Fruit fly (Drosophila melanogaster) whole organism, embryonic: Measurements from ENCODE around the gene CG13138.

Experiments used
- Ada2b ChIP-seq: fragments of 200-800 bp; sonication (Bioruptor generic); IDR thresholded peaks from 2 replicates; pipeline ENCODE4 v1.3.6; 2022; ENCODE audit warnings: missing biosample characterization, missing genetic modification characterization
- B-H2 ChIP-seq: fragments of 200-800 bp; sonication (Bioruptor generic); optimal IDR thresholded peaks from 2 replicates; lab custom pipeline; 2018; ENCODE audit warnings: missing biosample characterization, mild to moderate bottlenecking, missing genetic modification characterization
- CG1024 ChIP-seq: fragments of 200-800 bp; sonication (Bioruptor generic); IDR thresholded peaks from 2 replicates; pipeline ENCODE4 v1.3.6; 2022; ENCODE audit warnings: missing biosample characterization, missing genetic modification characterization
- CG10267 ChIP-seq: fragments of 200-800 bp; sonication (Bioruptor generic); optimal IDR thresholded peaks from 2 replicates; lab custom pipeline; 2018; ENCODE audit warnings: missing biosample characterization, mild to moderate bottlenecking, missing genetic modification characterization, moderate library complexity
- CG11504 ChIP-seq: fragments of 200-800 bp; sonication (Bioruptor generic); optimal IDR thresholded peaks from 3 replicates; lab custom pipeline; 2019; ENCODE audit warnings: missing biosample characterization, mild to moderate bottlenecking, missing genetic modification characterization, moderate library complexity
- CG12236 ChIP-seq: fragments of 200-800 bp; sonication (Bioruptor generic); optimal IDR thresholded peaks from 2 replicates; lab custom pipeline; 2016; ENCODE audit warnings: missing biosample characterization, missing genetic modification characterization
- CG12744 ChIP-seq: fragments of 200-800 bp; sonication (Bioruptor generic); optimal IDR thresholded peaks from 2 replicates; lab custom pipeline; 2016; ENCODE audit warnings: missing biosample characterization, missing genetic modification characterization
- CG13296 ChIP-seq: fragments of 200-800 bp; sonication (Bioruptor generic); optimal IDR thresholded peaks from 3 replicates; lab custom pipeline; 2018; ENCODE audit warnings: missing biosample characterization, mild to moderate bottlenecking, missing genetic modification characterization
- CG13624 ChIP-seq: fragments of 200-800 bp; sonication (Bioruptor generic); optimal IDR thresholded peaks from 2 replicates; lab custom pipeline; 2016; ENCODE audit warnings: missing biosample characterization, missing genetic modification characterization
- CG13775 ChIP-seq: fragments of 200-800 bp; sonication (Bioruptor generic); optimal IDR thresholded peaks from 3 replicates; lab custom pipeline; 2017; ENCODE audit warnings: missing biosample characterization, mild to moderate bottlenecking, missing genetic modification characterization
- CG13894 ChIP-seq: fragments of 200-800 bp; sonication (Bioruptor generic); optimal IDR thresholded peaks from 3 replicates; lab custom pipeline; 2018; ENCODE audit warnings: missing biosample characterization, mild to moderate bottlenecking, missing genetic modification characterization, moderate library complexity
- CG14050 ChIP-seq: fragments of 200-800 bp; sonication (Bioruptor generic); IDR thresholded peaks from 3 replicates; pipeline ENCODE4 v1.3.6; 2022; ENCODE audit warnings: missing biosample characterization, missing genetic modification characterization
- CG15011 ChIP-seq: fragments of 200-800 bp; sonication (Bioruptor generic); optimal IDR thresholded peaks from 3 replicates; lab custom pipeline; 2018; ENCODE audit warnings: missing biosample characterization, mild to moderate bottlenecking, missing genetic modification characterization
- CG1603 ChIP-seq: fragments of 200-800 bp; sonication (Bioruptor generic); optimal IDR thresholded peaks from 2 replicates; lab custom pipeline; 2019; ENCODE audit warnings: missing biosample characterization, mild to moderate bottlenecking, missing genetic modification characterization, moderate library complexity
- CG17912 ChIP-seq: fragments of 200-800 bp; sonication (Bioruptor generic); optimal IDR thresholded peaks from 2 replicates; lab custom pipeline; 2018; ENCODE audit warnings: missing biosample characterization, mild to moderate bottlenecking, missing genetic modification characterization
- CG18764 ChIP-seq: fragments of 200-800 bp; sonication (Bioruptor generic); optimal IDR thresholded peaks from 3 replicates; lab custom pipeline; 2016; ENCODE audit warnings: missing biosample characterization, missing genetic modification characterization
- CG2712 ChIP-seq: fragments of 200-800 bp; optimal IDR thresholded peaks from 3 replicates; lab custom pipeline; 2019; ENCODE audit warnings: missing biosample characterization, mild to moderate bottlenecking, missing genetic modification characterization, moderate library complexity
- CG30403 ChIP-seq: fragments of 200-800 bp; sonication (Bioruptor generic); optimal IDR thresholded peaks from 3 replicates; lab custom pipeline; 2016; ENCODE audit warnings: missing biosample characterization, missing genetic modification characterization
- CG3838 ChIP-seq: fragments of 200-800 bp; sonication (Bioruptor generic); optimal IDR thresholded peaks from 3 replicates; lab custom pipeline; 2016; ENCODE audit warnings: missing biosample characterization, missing genetic modification characterization
- CG6765 ChIP-seq: fragments of 200-800 bp; sonication (Bioruptor generic); optimal IDR thresholded peaks from 3 replicates; lab custom pipeline; 2017; ENCODE audit warnings: missing biosample characterization, mild to moderate bottlenecking, missing genetic modification characterization
- CG6854 ChIP-seq: fragments of 200-800 bp; sonication (Bioruptor generic); optimal IDR thresholded peaks from 3 replicates; lab custom pipeline; 2017; ENCODE audit warnings: missing biosample characterization, mild to moderate bottlenecking, missing genetic modification characterization
- CG7786 ChIP-seq: fragments of 200-800 bp; sonication (Bioruptor generic); optimal IDR thresholded peaks from 2 replicates; lab custom pipeline; 2016; ENCODE audit warnings: missing biosample characterization, missing genetic modification characterization
- CHES-1-like ChIP-seq: fragments of 200-800 bp; sonication (Bioruptor generic); optimal IDR thresholded peaks from 2 replicates; lab custom pipeline; 2016; ENCODE audit warnings: missing biosample characterization, missing genetic modification characterization
- D19A ChIP-seq: fragments of 200-800 bp; optimal IDR thresholded peaks from 3 replicates; lab custom pipeline; 2019; ENCODE audit warnings: missing biosample characterization, mild to moderate bottlenecking, missing genetic modification characterization, moderate library complexity
- Dip3 ChIP-seq: fragments of 200-800 bp; sonication (Bioruptor generic); optimal IDR thresholded peaks from 3 replicates; lab custom pipeline; 2016; ENCODE audit warnings: missing biosample characterization, missing genetic modification characterization
- Doc3 ChIP-seq: fragments of 200-800 bp; sonication (Bioruptor generic); IDR thresholded peaks from 3 replicates; pipeline ENCODE4 v1.3.6; 2022; ENCODE audit warnings: missing biosample characterization, missing genetic modification characterization; ENCODE audit not compliant: partially characterized antibody
- H2.0 ChIP-seq: fragments of 200-800 bp; sonication (Bioruptor generic); IDR thresholded peaks from 2 replicates; pipeline ENCODE4 v1.3.6; 2022; ENCODE audit warnings: missing biosample characterization, missing genetic modification characterization
- HLH3B ChIP-seq: fragments of 200-800 bp; sonication (Bioruptor generic); IDR thresholded peaks from 2 replicates; pipeline ENCODE4 v1.3.6; 2022; ENCODE audit warnings: missing biosample characterization, missing genetic modification characterization
- HLHmδ ChIP-seq: fragments of 200-800 bp; sonication (Bioruptor generic); optimal IDR thresholded peaks from 2 replicates; lab custom pipeline; 2018; ENCODE audit warnings: missing biosample characterization, mild to moderate bottlenecking, missing genetic modification characterization, moderate library complexity
- Nf-YA ChIP-seq: fragments of 200-800 bp; sonication (Bioruptor generic); IDR thresholded peaks from 2 replicates; pipeline ENCODE4 v1.3.6; 2022; ENCODE audit warnings: missing biosample characterization, missing genetic modification characterization
- NfI ChIP-seq: fragments of 200-800 bp; sonication (Bioruptor generic); optimal IDR thresholded peaks from 3 replicates; lab custom pipeline; 2018; ENCODE audit warnings: missing biosample characterization, mild to moderate bottlenecking, missing genetic modification characterization, moderate library complexity
- cas ChIP-seq: fragments of 200-800 bp; sonication (Bioruptor generic); IDR thresholded peaks from 2 replicates; pipeline ENCODE4 v1.3.6; 2022; ENCODE audit warnings: missing biosample characterization, missing genetic modification characterization
- eve ChIP-seq, 2 experiments: fragments of >200 bp; optimal IDR thresholded peaks; 2 replicates each; lab custom pipeline; 2017; ENCODE audit warnings: missing biosample characterization in 2 of 2, missing genetic modification characterization in 2 of 2
- grau ChIP-seq: fragments of 200-800 bp; optimal IDR thresholded peaks from 3 replicates; lab custom pipeline; 2019; ENCODE audit warnings: missing biosample characterization, mild to moderate bottlenecking, missing genetic modification characterization, moderate library complexity
- her ChIP-seq: fragments of 200-800 bp; sonication (Bioruptor generic); optimal IDR thresholded peaks from 2 replicates; lab custom pipeline; 2016; ENCODE audit warnings: missing biosample characterization, missing genetic modification characterization
- onecut ChIP-seq: fragments of 200-800 bp; sonication (Bioruptor generic); IDR thresholded peaks from 2 replicates; pipeline ENCODE4 v1.3.6; 2022; ENCODE audit warnings: missing biosample characterization, missing genetic modification characterization
- pan ChIP-seq, 4 experiments: fragments of >200 bp in 3 of 4; fragments of 200-800 bp in 1 of 4; sonication (Bioruptor generic) in 1 of 4; optimal IDR thresholded peaks in 3 of 4; IDR thresholded peaks in 1 of 4; 2 replicates each; pipeline versions ENCODE4 v1.3.6 to Lab custom; 2017 to 2022; ENCODE audit warnings: missing biosample characterization in 2 of 4, missing genetic modification characterization in 2 of 4, mixed read lengths in 1 of 4
- pho ChIP-seq: fragments of 200-800 bp; sonication (Bioruptor generic); optimal IDR thresholded peaks from 2 replicates; lab custom pipeline; 2016; ENCODE audit warnings: missing biosample characterization, missing genetic modification characterization
- phol ChIP-seq: fragments of 200-800 bp; sonication (Bioruptor generic); optimal IDR thresholded peaks from 3 replicates; lab custom pipeline; 2018; ENCODE audit warnings: missing biosample characterization, mild to moderate bottlenecking, missing genetic modification characterization, moderate library complexity
- sc ChIP-seq, 3 experiments: fragments of >200 bp in 2 of 3; fragments of 200-800 bp in 1 of 3; sonication (Bioruptor generic) in 1 of 3; optimal IDR thresholded peaks; 2 replicates in 2 of 3; 3 replicates in 1 of 3; lab custom pipeline; 2017; ENCODE audit warnings: mild to moderate bottlenecking in 1 of 3, missing biosample characterization in 1 of 3, missing genetic modification characterization in 1 of 3, missing genetic modification reagents in 1 of 3
- schlank ChIP-seq: fragments of 200-800 bp; sonication (Bioruptor generic); optimal IDR thresholded peaks from 2 replicates; lab custom pipeline; 2018; ENCODE audit warnings: missing biosample characterization, mild to moderate bottlenecking, missing genetic modification characterization
- sd ChIP-seq: fragments of 200-800 bp; sonication (Bioruptor generic); optimal IDR thresholded peaks from 3 replicates; lab custom pipeline; 2018; ENCODE audit warnings: missing biosample characterization, mild to moderate bottlenecking, missing genetic modification characterization, moderate library complexity
- sr ChIP-seq: fragments of 200-800 bp; sonication (Bioruptor generic); IDR thresholded peaks from 3 replicates; pipeline ENCODE4 v1.3.6; 2022; ENCODE audit warnings: missing biosample characterization, missing genetic modification characterization
- tap ChIP-seq: fragments of 200-800 bp; optimal IDR thresholded peaks from 3 replicates; lab custom pipeline; 2019; ENCODE audit warnings: missing biosample characterization, mild to moderate bottlenecking, missing genetic modification characterization, moderate library complexity
- tin ChIP-seq: fragments of 200-800 bp; sonication (Bioruptor generic); optimal IDR thresholded peaks from 3 replicates; lab custom pipeline; 2016; ENCODE audit warnings: missing biosample characterization, missing genetic modification characterization
- tio ChIP-seq: fragments of 200-800 bp; sonication (Bioruptor generic); optimal IDR thresholded peaks from 2 replicates; lab custom pipeline; 2017; ENCODE audit warnings: missing biosample characterization, missing genetic modification characterization, inconsistent platforms
- toy ChIP-seq: fragments of 200-800 bp; sonication (Bioruptor generic); IDR thresholded peaks from 2 replicates; pipeline ENCODE4 v1.3.6; 2022; ENCODE audit warnings: missing biosample characterization, missing genetic modification characterization
- wdn ChIP-seq: fragments of 200-800 bp; sonication (Bioruptor generic); IDR thresholded peaks from 2 replicates; pipeline ENCODE4 v1.3.6; 2022; ENCODE audit warnings: missing biosample characterization, missing genetic modification characterization
- z ChIP-seq: fragments of 200-800 bp; sonication (Bioruptor generic); IDR thresholded peaks from 3 replicates; pipeline ENCODE4 v1.3.6; 2022; ENCODE audit warnings: missing biosample characterization, missing genetic modification characterization
- zfh1 ChIP-seq: fragments of 200-800 bp; sonication (Bioruptor generic); IDR thresholded peaks from 3 replicates; pipeline ENCODE4 v1.3.6; 2022; ENCODE audit warnings: missing biosample characterization, missing genetic modification characterization

Gene CG13138

dm6 chr2L:10299810-10300147 lies 2.0 kb downstream of the CG13138 start, which contains the start of gene CYLD (continued):
- TF ChIP-seq toy (no peak), tin (GFP tag; lab: Kevin White, UChicago) (peak; percentile 54), HLHmδ (GFP tag; lab: Kevin White, UChicago) (no peak), CHES-1-like (GFP tag; lab: Kevin White, UChicago) (peak; percentile 27), phol (tag; lab: Kevin White, UChicago) (peak; percentile 77), HLH3B (GFP tag; lab: Robert Waterston, UW) (peak; percentile 44; the same call in 1 of the 2 replicates), CG7786 (GFP tag; lab: Kevin White, UChicago) (no peak), CG30403 (peak; percentile 80), D19A (tag; lab: Kevin White, UChicago) (peak; percentile 68), CG13775 (GFP tag; lab: Kevin White, UChicago) (peak; percentile 63), CG6765 (peak; percentile 18), Doc3 (GFP tag; lab: Robert Waterston, UW) (no peak), CG18764 (GFP tag; lab: Kevin White, UChicago) (peak; percentile 42), her (GFP tag; lab: Kevin White, UChicago) (no peak), tio (GFP tag; lab: Kevin White, UChicago) (peak; percentile 56), NfI (GFP tag; lab: Kevin White, UChicago) (peak; percentile 47), pan (optimal IDR thresholded peaks at IDR 0.05; lab: Kevin White, UChicago) (no peak), pan (GFP tag; optimal IDR thresholded peaks at IDR 0.05 in 1 of 2, IDR thresholded peaks at IDR 0.05 in 1 of 2) (peak in 1 of 2 experiments; percentile 77), Nf-YA (GFP tag; lab: Robert Waterston, UW) (0 out of 2 replicates have a peak, but pooled peaks have one; percentile 35), CG12236 (GFP tag; lab: Kevin White, UChicago) (no peak), CG13894 (tag; lab: Kevin White, UChicago) (peak; percentile 58), onecut (GFP tag; lab: Robert Waterston, UW) (peak; percentile 59), CG12744 (GFP tag; lab: Kevin White, UChicago) (no peak), pho (peak; percentile 18), CG15011 (GFP tag; lab: Kevin White, UChicago) (peak; percentile 16), CG1024 (GFP tag; lab: Robert Waterston, UW) (peak; percentile 44; the same call in 1 of the 2 replicates), CG1603 (peak; percentile 76), schlank (tag; lab: Kevin White, UChicago) (no peak), sr (GFP tag; lab: Robert Waterston, UW) (no peak), sd (tag; lab: Kevin White, UChicago) (peak; percentile 65), CG11504 (tag; lab: Kevin White, UChicago) (peak; percentile 79), CG13624 (GFP tag; lab: Kevin White, UChicago) (peak; percentile 44), Ada2b (GFP tag; lab: Robert Waterston, UW) (peak; percentile 40; the same call in 1 of the 2 replicates), CG17912 (no peak), Dip3 (no peak), z (GFP tag; lab: Robert Waterston, UW) (no peak), grau (tag; lab: Kevin White, UChicago) (peak; percentile 78), cas (GFP tag; lab: Robert Waterston, UW) (no peak), wdn (GFP tag; lab: Robert Waterston, UW) (peak; percentile 36; the same call in 1 of the 2 replicates), zfh1 (GFP tag; lab: Robert Waterston, UW) (peak; percentile 81), CG2712 (tag; lab: Kevin White, UChicago) (peak; percentile 85), CG14050 (GFP tag; lab: Robert Waterston, UW) (peak; percentile 47; the same call in 1 of the 3 replicates), eve (GFP tag; optimal IDR thresholded peaks at IDR 0.05; lab: Kevin White, UChicago) (no peak), sc (optimal IDR thresholded peaks at IDR 0.05; lab: Kevin White, UChicago) (no peak), sc (GFP tag; optimal IDR thresholded peaks at IDR 0.05; lab: Kevin White, UChicago) (peak; percentile 13), B-H2 (GFP tag; lab: Kevin White, UChicago) (peak; percentile 14), H2.0 (GFP tag; lab: Robert Waterston, UW) (peak; percentile 66), CG3838 (GFP tag; lab: Kevin White, UChicago) (peak; percentile 35), CG13296 (GFP tag; lab: Kevin White, UChicago) (peak; percentile 72), CG10267 (tag; lab: Kevin White, UChicago) (peak; percentile 77), CG6854 (peak; percentile 27), tap (tag; lab: Kevin White, UChicago) (peak; percentile 68)
